In genomic region chr3L:11085810-11086209, dm6 we compare ENCODE assay signal across 1 fruit fly cellular context.
TF ChIP-seq lines count a peak whose summit lies in the region.

No protein-coding gene starts in this region.

TF ChIP-seq in whole organism, embryonic, 481 proteins besides CTCF, POLR2A, EP300 and RAD21 (continued from another document):
- TF ChIP-seq tx (GFP tag; optimal IDR thresholded peaks at IDR 0.05; lab: Kevin White, UChicago), result no peak
- no peak for TF ChIP-seq rib (GFP tag; IDR thresholded peaks at IDR 0.05; lab: Robert Waterston, UW)
- peak; percentile 80 for TF ChIP-seq twi (tag; optimal IDR thresholded peaks at IDR 0.05; lab: Kevin White, UChicago)
- no peak for TF ChIP-seq CG4707 (GFP tag; optimal IDR thresholded peaks at IDR 0.05; lab: Kevin White, UChicago)
- no peak for TF ChIP-seq nmo (GFP tag; optimal IDR thresholded peaks at IDR 0.05; lab: Kevin White, UChicago)
- no peak for TF ChIP-seq pnt (GFP tag; optimal IDR thresholded peaks at IDR 0.05; lab: Kevin White, UChicago)
- TF ChIP-seq Pdp1 (GFP tag; optimal IDR thresholded peaks at IDR 0.05; lab: Kevin White, UChicago), result peak in 1 of 2 experiments; percentile 38
- peak; percentile 29 for TF ChIP-seq dm (GFP tag; optimal IDR thresholded peaks at IDR 0.05; lab: Kevin White, UChicago)
- TF ChIP-seq lmd (GFP tag; IDR thresholded peaks at IDR 0.05; lab: Robert Waterston, UW), result no peak
- TF ChIP-seq vfl (GFP tag; optimal IDR thresholded peaks at IDR 0.05; lab: Kevin White, UChicago), result no peak
- no peak for TF ChIP-seq Sry-δ (GFP tag; optimal IDR thresholded peaks at IDR 0.05; lab: Kevin White, UChicago)
- no peak for TF ChIP-seq gro (GFP tag; optimal IDR thresholded peaks at IDR 0.05; lab: Kevin White, UChicago)
- TF ChIP-seq CG8924 (tag; optimal IDR thresholded peaks at IDR 0.05; lab: Kevin White, UChicago), result no peak
- peak; percentile 37 for TF ChIP-seq CG7745 (tag; optimal IDR thresholded peaks at IDR 0.05; lab: Kevin White, UChicago)
- no peak for TF ChIP-seq Dad (GFP tag; optimal IDR thresholded peaks at IDR 0.05; lab: Kevin White, UChicago)
- TF ChIP-seq CG2875 (GFP tag; optimal IDR thresholded peaks at IDR 0.05; lab: Kevin White, UChicago), result no peak
- no peak for TF ChIP-seq ac (GFP tag; optimal IDR thresholded peaks at IDR 0.05; lab: Kevin White, UChicago)
- no peak for TF ChIP-seq nerfin-2 (GFP tag; IDR thresholded peaks at IDR 0.05; lab: Robert Waterston, UW; ENCODE audit: partially characterized antibody)
- TF ChIP-seq exex (tag; optimal IDR thresholded peaks at IDR 0.05; lab: Kevin White, UChicago), result peak; percentile 54
- no peak for TF ChIP-seq en (GFP tag; optimal IDR thresholded peaks at IDR 0.05; lab: Kevin White, UChicago)
- no peak for TF ChIP-seq Dbx (GFP tag; IDR thresholded peaks at IDR 0.05; lab: Robert Waterston, UW)
- no peak for TF ChIP-seq lbe (GFP tag; optimal IDR thresholded peaks at IDR 0.05; lab: Kevin White, UChicago)
- TF ChIP-seq dmrt99B (tag; optimal IDR thresholded peaks at IDR 0.05; lab: Kevin White, UChicago), result no peak
- TF ChIP-seq CG4424 (GFP tag; optimal IDR thresholded peaks at IDR 0.05; lab: Kevin White, UChicago), result no peak
